Worm (Caenorhabditis elegans) whole organism, mixed stage, embryonic: ENCODE results near the gene nfyb-1.

Experiments
- ceh-39 ChIP-seq: fragments of 150-350 bp; optimal IDR thresholded peaks from 2 replicates; lab custom pipeline; 2014; ENCODE audit warnings: missing biosample characterization, missing genetic modification characterization
- ceh-43 ChIP-seq: fragments of 200-800 bp; sonication (Bioruptor generic); optimal IDR thresholded peaks from 2 replicates; lab custom pipeline; 2018; ENCODE audit warnings: mild to moderate bottlenecking, missing genetic modification characterization, moderate library complexity, missing compliant biosample characterization
- elt-1 ChIP-seq: sonication (generic microtip); optimal IDR thresholded peaks from 2 replicates; lab custom pipeline; 2017; ENCODE audit warnings: missing genetic modification characterization, mild to moderate bottlenecking, missing compliant biosample characterization, antibody characterized with exemption, moderate library complexity, borderline replicate concordance; ENCODE audit not compliant: insufficient read depth
- flh-1 ChIP-seq: fragments of 200-800 bp; sonication (Bioruptor generic); optimal IDR thresholded peaks from 2 replicates; lab custom pipeline; 2018; ENCODE audit warnings: mild to moderate bottlenecking, missing genetic modification characterization, moderate library complexity, missing compliant biosample characterization
- hlh-1 ChIP-seq: fragments of 150-350 bp; optimal IDR thresholded peaks from 2 replicates; lab custom pipeline; 2014; ENCODE audit warnings: missing biosample characterization, missing genetic modification reagents, missing genetic modification characterization
- lin-32 ChIP-seq: fragments of 200-800 bp; sonication (Bioruptor generic); optimal IDR thresholded peaks from 2 replicates; lab custom pipeline; 2018; ENCODE audit warnings: mild to moderate bottlenecking, missing genetic modification characterization, missing compliant biosample characterization
- lsy-2 ChIP-seq: fragments of 150-350 bp; optimal IDR thresholded peaks from 2 replicates; lab custom pipeline; 2014; ENCODE audit warnings: missing biosample characterization, missing genetic modification characterization
- nhr-2 ChIP-seq: fragments of 150-350 bp; optimal IDR thresholded peaks from 2 replicates; lab custom pipeline; 2014; ENCODE audit warnings: missing biosample characterization, missing genetic modification characterization
- nhr-76 ChIP-seq: sonication (generic microtip); optimal IDR thresholded peaks from 2 replicates; lab custom pipeline; 2017; ENCODE audit warnings: missing biosample characterization, missing genetic modification characterization
- pha-4 ChIP-seq: fragments of 150-350 bp; optimal IDR thresholded peaks from 2 replicates; lab custom pipeline; 2018; ENCODE audit warnings: missing biosample characterization, missing genetic modification reagents, missing genetic modification characterization
- snpc-4 ChIP-seq: fragments of 150-350 bp; optimal IDR thresholded peaks from 2 replicates; lab custom pipeline; 2014; ENCODE audit warnings: missing biosample characterization, missing genetic modification characterization
- sptf-1 ChIP-seq: sonication (generic microtip); optimal IDR thresholded peaks from 2 replicates; lab custom pipeline; 2017; ENCODE audit warnings: mild to moderate bottlenecking, missing genetic modification characterization, moderate library complexity, missing compliant biosample characterization
- tbx-8 ChIP-seq: fragments of 200-800 bp; sonication (Bioruptor generic); optimal IDR thresholded peaks from 2 replicates; lab custom pipeline; 2018; ENCODE audit warnings: mild to moderate bottlenecking, missing genetic modification characterization, moderate library complexity, missing compliant biosample characterization
- zip-8 ChIP-seq: fragments of 150-350 bp; optimal IDR thresholded peaks from 2 replicates; lab custom pipeline; 2014; ENCODE audit warnings: missing biosample characterization, missing genetic modification characterization
- ztf-11 ChIP-seq: fragments of 150-350 bp; optimal IDR thresholded peaks from 2 replicates; lab custom pipeline; 2014; ENCODE audit warnings: missing biosample characterization, missing genetic modification characterization

Gene nfyb-1

DNA sequence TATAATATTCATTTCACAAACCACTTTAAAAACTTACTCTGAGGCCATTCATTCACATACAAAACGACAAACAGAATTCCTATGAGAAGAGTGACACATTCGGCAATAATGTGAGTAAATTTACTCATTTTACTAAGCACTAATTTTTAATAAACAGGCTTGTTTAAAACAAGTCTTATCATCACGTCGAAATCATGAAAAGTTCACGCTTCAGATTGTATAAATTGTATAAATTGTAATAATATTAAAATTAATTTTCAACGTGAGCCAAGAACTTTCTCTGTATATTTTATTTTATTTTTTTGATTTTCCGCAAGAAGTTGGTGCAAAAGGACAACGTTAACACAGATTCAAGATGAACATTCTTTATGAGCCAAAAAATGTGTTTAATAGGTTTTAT, 48.4 kb downstream of the nfyb-1 start, which contains the start of gene C24H12.6:
Gene C24H12.6, minus strand, starts transcription at position 101 of the 400 bp plus-strand sequence.
- TF ChIP-seq nhr-2 (no peak), zip-8 (tag; lab: Kevin White, UChicago) (no peak), ceh-43 (GFP tag; lab: Kevin White, UChicago) (no peak), snpc-4 (tag; lab: Kevin White, UChicago) (no peak), sptf-1 (tag; lab: Kevin White, UChicago) (no peak), pha-4 (tag; lab: Kevin White, UChicago) (no peak), ztf-11 (no peak), ceh-39 (tag; lab: Kevin White, UChicago) (no peak), flh-1 (GFP tag; lab: Kevin White, UChicago) (no peak), hlh-1 (tag; lab: Kevin White, UChicago) (no peak), lin-32 (GFP tag; lab: Kevin White, UChicago) (no peak), elt-1 (tag; lab: Kevin White, UChicago) (no peak), lsy-2 (tag; lab: Kevin White, UChicago) (no peak), tbx-8 (GFP tag; lab: Kevin White, UChicago) (no peak), nhr-76 (tag; lab: Kevin White, UChicago) (no peak)
- TF ChIP-seq, all 35 proteins: peak for 0
